Worm (Caenorhabditis elegans) whole organism, L3 larva: ENCODE data around the gene F19G12.1.
"Not testable (repeated sequence)": the region's sequence is repeated elsewhere in the genome, so short reads cannot be mapped to it uniquely, and the experiment has no call there.

Experiments
- R02D3.7 ChIP-seq: fragments of 150-350 bp; optimal IDR thresholded peaks from 2 replicates; lab custom pipeline; 2014; ENCODE audit warnings: missing biosample characterization, missing genetic modification characterization
- ZK546.5 ChIP-seq: sonication (generic microtip); optimal IDR thresholded peaks from 2 replicates; lab custom pipeline; 2017; ENCODE audit warnings: missing biosample characterization, missing genetic modification characterization
- aly-2 ChIP-seq: fragments of 150-350 bp; optimal IDR thresholded peaks from 2 replicates; lab custom pipeline; 2014; ENCODE audit warnings: missing biosample characterization, missing genetic modification characterization
- ama-1 ChIP-seq: fragments of 150-350 bp; optimal IDR thresholded peaks from 2 replicates; lab custom pipeline; 2018
- ceh-16 ChIP-seq: sonication (generic microtip); optimal IDR thresholded peaks from 2 replicates; lab custom pipeline; 2017; ENCODE audit warnings: missing biosample characterization, missing genetic modification characterization
- ceh-28 ChIP-seq: fragments of 150-350 bp; optimal IDR thresholded peaks from 2 replicates; lab custom pipeline; 2014; ENCODE audit warnings: missing biosample characterization, missing genetic modification reagents, missing genetic modification characterization
- ceh-82 ChIP-seq: fragments of 150-350 bp; optimal IDR thresholded peaks from 2 replicates; lab custom pipeline; 2014; ENCODE audit warnings: missing biosample characterization, missing genetic modification characterization
- ceh-9 ChIP-seq: sonication (generic microtip); optimal IDR thresholded peaks from 2 replicates; lab custom pipeline; 2018; ENCODE audit warnings: missing biosample characterization, missing genetic modification characterization
- daf-12 ChIP-seq: fragments of 150-350 bp; optimal IDR thresholded peaks from 2 replicates; lab custom pipeline; 2014; ENCODE audit warnings: missing biosample characterization, missing genetic modification reagents, missing genetic modification characterization
- elt-3 ChIP-seq, 3 experiments: fragments of 150-350 bp in 1 of 3; sonication (generic microtip) in 2 of 3; optimal IDR thresholded peaks; 2 replicates in 2 of 3; 4 replicates in 1 of 3; lab custom pipeline; 2014 to 2017; ENCODE audit warnings: missing biosample characterization in 3 of 3, missing genetic modification characterization in 3 of 3
- eor-1 ChIP-seq, 2 experiments: fragments of 150-350 bp; optimal IDR thresholded peaks; 2 replicates each; lab custom pipeline; 2014 to 2018; ENCODE audit warnings: missing biosample characterization in 2 of 2, missing genetic modification characterization in 2 of 2
- fkh-10 ChIP-seq: sonication (generic microtip); optimal IDR thresholded peaks from 2 replicates; lab custom pipeline; 2017; ENCODE audit warnings: missing biosample characterization, missing genetic modification reagents, missing genetic modification characterization
- fkh-2 ChIP-seq: fragments of 150-350 bp; optimal IDR thresholded peaks from 2 replicates; lab custom pipeline; 2014; ENCODE audit warnings: missing biosample characterization, missing genetic modification reagents, missing genetic modification characterization
- fos-1 ChIP-seq: fragments of 150-350 bp; optimal IDR thresholded peaks from 2 replicates; lab custom pipeline; 2014; ENCODE audit warnings: missing biosample characterization, missing genetic modification characterization
- hmg-11 ChIP-seq: sonication (generic microtip); optimal IDR thresholded peaks from 2 replicates; lab custom pipeline; 2016; ENCODE audit warnings: missing genetic modification characterization, missing compliant biosample characterization
- jun-1 ChIP-seq: fragments of 150-350 bp; optimal IDR thresholded peaks from 2 replicates; lab custom pipeline; 2014; ENCODE audit warnings: missing biosample characterization, missing genetic modification reagents, missing genetic modification characterization
- mdl-1 ChIP-seq: fragments of 150-350 bp; optimal IDR thresholded peaks from 2 replicates; lab custom pipeline; 2014; ENCODE audit warnings: missing biosample characterization, missing genetic modification characterization
- mml-1 ChIP-seq: fragments of 150-350 bp; sonication (generic microtip); optimal IDR thresholded peaks from 3 replicates; lab custom pipeline; 2014; ENCODE audit warnings: missing biosample characterization, missing genetic modification characterization
- nfya-1 ChIP-seq: sonication (generic microtip); optimal IDR thresholded peaks from 2 replicates; lab custom pipeline; 2017; ENCODE audit warnings: missing genetic modification characterization, mild to moderate bottlenecking, missing compliant biosample characterization, antibody characterized with exemption, moderate library complexity; ENCODE audit not compliant: insufficient read depth
- nhr-11 ChIP-seq: fragments of 150-350 bp; optimal IDR thresholded peaks from 2 replicates; lab custom pipeline; 2014; ENCODE audit warnings: missing biosample characterization, missing genetic modification characterization
- nhr-12 ChIP-seq: fragments of 150-350 bp; optimal IDR thresholded peaks from 2 replicates; lab custom pipeline; 2014; ENCODE audit warnings: missing biosample characterization, missing genetic modification characterization
- nhr-23 ChIP-seq: fragments of 150-350 bp; optimal IDR thresholded peaks from 2 replicates; lab custom pipeline; 2014; ENCODE audit warnings: missing biosample characterization, missing genetic modification reagents, missing genetic modification characterization
- nhr-25 ChIP-seq: sonication (generic microtip); optimal IDR thresholded peaks from 2 replicates; lab custom pipeline; 2017; ENCODE audit warnings: missing biosample characterization, missing genetic modification characterization
- nhr-67 ChIP-seq: fragments of 150-350 bp; optimal IDR thresholded peaks from 2 replicates; lab custom pipeline; 2014; ENCODE audit warnings: missing biosample characterization, missing genetic modification characterization
- nhr-76 ChIP-seq: fragments of 150-350 bp; sonication (generic microtip); optimal IDR thresholded peaks from 5 replicates; lab custom pipeline; 2014; ENCODE audit warnings: missing biosample characterization, missing genetic modification characterization
- nhr-77 ChIP-seq: fragments of 150-350 bp; optimal IDR thresholded peaks from 2 replicates; lab custom pipeline; 2014; ENCODE audit warnings: missing biosample characterization, missing genetic modification characterization
- pha-4 ChIP-seq: fragments of 150-350 bp; optimal IDR thresholded peaks from 2 replicates; lab custom pipeline; 2014; ENCODE audit warnings: missing biosample characterization, missing genetic modification reagents, missing genetic modification characterization
- pqm-1 ChIP-seq: fragments of 150-350 bp; optimal IDR thresholded peaks from 2 replicates; lab custom pipeline; 2017; ENCODE audit warnings: missing biosample characterization, missing genetic modification characterization, inconsistent platforms
- sea-2 ChIP-seq: fragments of 150-350 bp; sonication (generic microtip); optimal IDR thresholded peaks from 4 replicates; lab custom pipeline; 2014; ENCODE audit warnings: missing biosample characterization, missing genetic modification reagents, missing genetic modification characterization
- skn-1 ChIP-seq: fragments of 150-350 bp; optimal IDR thresholded peaks from 2 replicates; lab custom pipeline; 2014; ENCODE audit warnings: missing biosample characterization, missing genetic modification characterization
- tbx-2 ChIP-seq: sonication (generic microtip); optimal IDR thresholded peaks from 2 replicates; lab custom pipeline; 2016; ENCODE audit warnings: mild to moderate bottlenecking, missing genetic modification characterization, missing compliant biosample characterization
- unc-62 ChIP-seq: fragments of 150-350 bp; sonication (generic microtip); optimal IDR thresholded peaks from 4 replicates; lab custom pipeline; 2014; ENCODE audit warnings: missing biosample characterization, missing genetic modification reagents, missing genetic modification characterization
- zag-1 ChIP-seq: fragments of 150-350 bp; optimal IDR thresholded peaks from 2 replicates; lab custom pipeline; 2014; ENCODE audit warnings: missing biosample characterization, missing genetic modification characterization
- ztf-11 ChIP-seq: fragments of 150-350 bp; optimal IDR thresholded peaks from 2 replicates; lab custom pipeline; 2014; ENCODE audit warnings: missing biosample characterization, missing genetic modification characterization

The F19G12.1 gene

DNA sequence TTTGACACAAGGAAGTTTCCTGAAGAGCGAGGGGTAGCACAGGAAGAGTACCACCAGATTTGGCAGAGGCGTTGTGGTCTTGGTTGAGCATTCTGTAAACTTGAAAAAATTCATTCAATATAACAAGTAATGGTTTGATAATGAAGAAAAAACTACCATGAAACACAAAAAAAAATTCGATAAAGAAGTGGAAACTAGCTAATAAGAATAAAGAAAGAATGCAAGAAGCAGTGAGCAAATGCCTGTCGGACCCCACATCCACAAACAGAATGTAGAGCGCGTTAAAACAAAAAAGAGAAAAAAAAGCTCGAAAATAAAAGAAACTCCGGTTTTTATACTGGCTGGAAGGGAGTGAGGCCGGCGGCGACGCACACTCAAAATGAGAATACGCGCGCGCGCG lies 33.3 kb upstream of the F19G12.1 start, which contains the start of gene H39E20.1:
TSS of gene H39E20.1 (minus strand) at position 101 of the 400 bp plus-strand sequence.
- TF ChIP-seq elt-3 (tag; optimal IDR thresholded peaks at IDR 0.05; lab: Kevin White, UChicago) = no peak
- TF ChIP-seq sea-2 (GFP tag; lab: Kevin White, UChicago) = no peak
- TF ChIP-seq mdl-1 (tag; lab: Kevin White, UChicago) = no peak
- no peak for TF ChIP-seq nhr-25 (tag; lab: Kevin White, UChicago)
- no peak for TF ChIP-seq ceh-28 (tag; lab: Kevin White, UChicago)
- no peak for TF ChIP-seq nhr-76 (tag; lab: Kevin White, UChicago)
- TF ChIP-seq ceh-16 (tag; lab: Kevin White, UChicago) = no peak
- TF ChIP-seq nhr-67 (tag; lab: Kevin White, UChicago) = no peak
- TF ChIP-seq ama-1 = no peak
- no peak for TF ChIP-seq R02D3.7 (tag; lab: Kevin White, UChicago)
- TF ChIP-seq nhr-77 (tag; lab: Kevin White, UChicago) = no peak
- no peak for TF ChIP-seq pha-4
- TF ChIP-seq unc-62 (GFP tag; lab: Kevin White, UChicago) = no peak
- TF ChIP-seq jun-1 (tag; lab: Kevin White, UChicago) = no peak

DNA sequence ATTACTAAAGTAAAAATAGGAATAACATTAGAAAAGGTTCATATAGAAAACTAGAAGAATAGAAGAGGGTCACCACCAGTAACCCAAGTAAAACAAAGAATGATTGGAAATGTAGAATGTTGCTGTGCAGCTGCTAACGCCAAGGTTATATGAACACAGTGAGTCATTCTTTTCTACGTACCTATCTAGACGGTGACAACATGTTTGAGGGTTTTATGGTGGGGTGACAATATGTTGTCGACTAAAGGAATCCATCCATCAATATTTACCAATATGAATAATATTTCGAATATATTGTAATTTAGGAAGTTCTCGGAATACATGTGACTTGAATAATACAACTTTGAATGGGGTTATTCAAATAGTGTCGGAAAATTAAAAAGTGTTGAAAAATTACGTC lies 29.5 kb upstream of the F19G12.1 start, which contains the start of gene ZK402.5:
TSS of gene ZK402.5 (minus strand) at position 101 of the 400 bp plus-strand sequence.
- TF ChIP-seq nhr-25 (tag; lab: Kevin White, UChicago) = no peak
- TF ChIP-seq pha-4 = peak; percentile 28
- no peak for TF ChIP-seq hmg-11

DNA sequence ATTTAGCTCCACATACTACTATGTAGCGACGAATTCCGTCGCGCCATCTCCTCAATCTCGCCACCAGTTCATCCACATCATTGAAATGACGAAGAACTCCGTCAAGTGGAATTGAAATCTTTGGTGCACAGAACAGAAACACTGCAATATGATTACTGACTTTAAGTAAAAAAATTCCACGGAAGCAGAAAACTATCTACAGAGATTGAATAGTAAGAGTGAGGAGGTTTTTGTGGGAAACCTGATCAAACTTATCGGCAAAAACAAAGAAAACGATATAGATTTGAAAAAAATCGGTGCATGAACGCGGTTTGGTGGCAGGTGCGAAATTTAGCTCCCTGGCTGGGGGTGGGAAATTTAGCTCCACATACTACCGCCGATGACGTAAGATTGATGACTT lies 27.4 kb upstream of the F19G12.1 start, which contains the start of gene ZK402.2:
TSS of gene ZK402.2 (plus strand) at position 301 of the 400 bp plus-strand sequence.
- not testable (repeated sequence) for TF ChIP-seq eor-1 (tag; optimal IDR thresholded peaks at IDR 0.05; lab: Kevin White, UChicago); nhr-12; ceh-16 (tag; lab: Kevin White, UChicago)
- TF ChIP-seq, all 47 proteins: peak for 0; not testable (repeated sequence) for 47

DNA sequence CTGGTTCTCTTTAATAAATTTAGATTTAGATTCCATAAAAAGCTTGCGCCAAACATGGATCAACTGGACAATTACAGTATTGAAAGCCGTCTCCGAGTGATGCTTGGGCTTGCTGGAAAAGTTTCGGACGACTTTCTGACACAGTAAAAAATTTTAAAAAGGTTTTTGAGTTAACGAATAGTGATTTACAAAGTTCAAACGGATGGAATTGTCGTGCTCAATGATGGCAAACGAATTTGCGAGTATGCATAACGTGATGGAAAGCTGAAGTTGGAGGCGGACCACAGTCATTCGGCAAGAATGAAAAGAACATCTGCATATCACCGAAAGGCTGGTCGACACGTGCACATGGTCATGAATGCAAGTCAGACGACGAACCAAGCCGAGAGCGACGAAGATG lies 26.8 kb upstream of the F19G12.1 start, which contains the start of gene ZK402.1:
TSS of gene ZK402.1 (plus strand) at position 301 of the 400 bp plus-strand sequence.
- not testable (repeated sequence) for TF ChIP-seq ceh-82; fos-1 (tag; lab: Kevin White, UChicago); nhr-76 (tag; lab: Kevin White, UChicago)

DNA sequence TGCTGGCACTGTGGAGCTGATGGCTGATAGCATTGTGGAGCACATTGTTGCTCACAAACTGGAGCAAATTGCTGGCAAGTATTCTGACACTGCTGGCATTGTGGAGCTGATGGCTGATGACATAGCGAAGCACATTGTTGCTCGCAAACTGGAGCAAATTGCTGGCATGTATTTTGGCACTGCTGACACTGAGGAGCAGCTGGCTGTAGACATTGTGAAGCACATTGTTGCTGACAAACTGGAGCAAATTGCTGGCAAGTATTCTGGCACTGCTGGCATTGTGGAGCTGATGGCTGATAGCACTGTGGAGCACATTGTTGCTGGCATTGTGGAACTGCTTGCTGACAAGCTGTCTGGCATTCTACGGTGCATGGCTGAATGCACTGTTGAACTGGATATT lies 21.6 kb upstream of the F19G12.1 start:
- no peak for TF ChIP-seq ceh-82
- no peak for TF ChIP-seq hmg-11
- TF ChIP-seq nhr-11 (tag; lab: Kevin White, UChicago) = no peak
- TF ChIP-seq jun-1 (tag; lab: Kevin White, UChicago) = no peak
- TF ChIP-seq mml-1 (tag; lab: Kevin White, UChicago) = no peak
- TF ChIP-seq eor-1 (tag; optimal IDR thresholded peaks at IDR 0.05; lab: Kevin White, UChicago) = no peak

DNA sequence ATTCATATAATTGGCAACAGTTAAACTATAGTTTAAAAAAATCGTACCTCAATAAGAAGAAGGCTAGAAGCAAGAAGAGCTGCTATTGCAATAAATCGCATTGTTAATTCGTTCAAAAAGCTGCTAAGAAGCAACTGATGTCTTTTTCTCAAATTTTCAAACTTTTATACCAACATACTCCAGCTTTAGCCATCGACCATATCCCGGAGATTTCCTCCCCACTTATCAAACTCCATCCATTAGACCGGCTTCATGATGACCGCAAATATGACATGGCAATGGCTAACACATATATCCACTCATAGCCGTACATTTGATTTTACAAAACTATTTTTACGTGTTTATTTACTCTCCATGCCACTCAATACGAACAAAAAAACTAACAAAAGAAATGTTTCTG lies 20.3 kb upstream of the F19G12.1 start, which contains the start of gene abu-2:
TSS of gene abu-2 (minus strand) at position 101 of the 400 bp plus-strand sequence.
- TF ChIP-seq ZK546.5 = no peak
- TF ChIP-seq nfya-1 (tag; lab: Kevin White, UChicago) = no peak
- TF ChIP-seq ama-1 = no peak
- no peak for TF ChIP-seq pqm-1 (tag; lab: Kevin White, UChicago)
- TF ChIP-seq skn-1 = no peak
- no peak for TF ChIP-seq tbx-2 (tag; lab: Kevin White, UChicago)
- TF ChIP-seq ztf-11 (tag; lab: Kevin White, UChicago) = no peak
- no peak for TF ChIP-seq eor-1 (tag; optimal IDR thresholded peaks at IDR 0.05; lab: Kevin White, UChicago)
- TF ChIP-seq fkh-10 (GFP tag; lab: Kevin White, UChicago) = no peak
- TF ChIP-seq nhr-67 (tag; lab: Kevin White, UChicago) = no peak
- TF ChIP-seq jun-1 (tag; lab: Kevin White, UChicago) = no peak

DNA sequence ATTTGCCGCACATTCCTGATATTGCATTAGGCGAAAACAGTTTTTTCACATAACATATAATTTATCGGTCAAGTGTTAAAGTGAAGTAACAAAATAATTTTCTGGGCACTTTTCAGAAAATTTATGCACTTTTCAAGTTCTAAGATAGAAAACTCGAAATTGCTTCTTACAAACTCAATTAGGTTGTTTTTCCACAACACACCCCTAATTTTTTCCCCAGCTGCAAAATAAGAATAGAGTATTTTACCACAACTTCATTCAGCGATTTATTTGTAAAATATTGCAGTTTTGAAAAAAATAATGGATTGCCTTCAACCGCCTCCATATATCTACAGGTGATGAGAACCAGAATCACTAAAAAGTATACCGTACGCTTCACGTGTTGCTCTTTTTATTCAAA lies 18.0 kb upstream of the F19G12.1 start, which contains the start of gene srh-19:
TSS of gene srh-19 (plus strand) at position 301 of the 400 bp plus-strand sequence.
- TF ChIP-seq ceh-16 (tag; lab: Kevin White, UChicago) (no peak), mml-1 (tag; lab: Kevin White, UChicago) (no peak), nhr-76 (tag; lab: Kevin White, UChicago) (no peak), nhr-11 (tag; lab: Kevin White, UChicago) (no peak), zag-1 (tag; lab: Kevin White, UChicago) (no peak), jun-1 (tag; lab: Kevin White, UChicago) (no peak), daf-12 (tag; lab: Kevin White, UChicago) (no peak), fkh-2 (tag; lab: Kevin White, UChicago) (no peak), ZK546.5 (no peak), ceh-82 (no peak), ceh-9 (no peak), skn-1 (no peak), elt-3 (tag; optimal IDR thresholded peaks at IDR 0.05; lab: Kevin White, UChicago) (no peak), ceh-28 (tag; lab: Kevin White, UChicago) (no peak), aly-2 (tag; lab: Kevin White, UChicago) (no peak), nhr-23 (no peak), fkh-10 (GFP tag; lab: Kevin White, UChicago) (no peak), R02D3.7 (tag; lab: Kevin White, UChicago) (no peak)
- TF ChIP-seq, all 47 proteins: peak for 0
